Worm (Caenorhabditis elegans): ENCODE data around the gene cyp-34A2.

The cyp-34A2 gene

ce11 chrV:15287856-15288255, 3.0 kb downstream of the cyp-34A2 start, which contains the start of gene cyp-34A1:
cyp-34A1 (minus strand) TSS chrV:15287956.
- no peak for TF ChIP-seq Y56A3A.18 (GFP tag; IDR thresholded peaks at IDR 0.05)
- no peak for TF ChIP-seq sdz-38 (tag; optimal IDR thresholded peaks at IDR 0.05)
- TF ChIP-seq zfh-2 (GFP tag; conservative IDR thresholded peaks at IDR 0.05) = no peak
- TF ChIP-seq snpc-1.3 (tag; optimal IDR thresholded peaks at IDR 0.05; ENCODE audit: insufficient read depth) = no peak
- TF ChIP-seq lag-1 (GFP tag; IDR thresholded peaks at IDR 0.05) = no peak
- TF ChIP-seq hlh-26 (GFP tag; conservative IDR thresholded peaks at IDR 0.05) = no peak
- no peak for TF ChIP-seq Y79H2A.3 (GFP tag; conservative IDR thresholded peaks at IDR 0.05)
- TF ChIP-seq dox-1 (GFP tag; IDR thresholded peaks at IDR 0.05) = no peak
- no peak for TF ChIP-seq ztf-22 (GFP tag; optimal IDR thresholded peaks at IDR 0.05)
- no peak for TF ChIP-seq cebp-1 (GFP tag; IDR thresholded peaks at IDR 0.05)
- TF ChIP-seq cebp-1 (tag; optimal IDR thresholded peaks at IDR 0.05) = no peak

DNA sequence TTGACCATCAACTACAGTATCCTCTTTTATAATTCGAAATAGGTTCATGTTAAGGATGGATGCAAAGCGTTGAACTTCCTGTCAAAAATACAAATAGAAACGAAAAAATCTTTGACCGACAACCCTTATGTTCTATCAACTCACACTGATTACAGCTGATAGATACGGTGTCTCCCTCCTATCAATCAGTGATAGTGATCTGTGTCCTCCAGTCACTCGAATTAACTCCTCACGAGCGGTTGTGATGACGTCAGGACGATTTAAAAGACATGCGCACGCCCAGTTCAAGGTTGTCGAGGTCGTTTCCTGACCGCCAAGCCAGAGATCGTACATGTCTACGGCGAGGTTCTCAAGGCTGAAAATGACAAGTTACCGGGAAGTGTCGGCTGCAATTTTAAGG, 4.9 kb downstream of the cyp-34A2 start:
- 0 out of 2 replicates have a peak, but pooled peaks have one; percentile 7 for TF ChIP-seq madf-3 (GFP tag; IDR thresholded peaks at IDR 0.05)
- no peak for TF ChIP-seq ama-1 (optimal IDR thresholded peaks at IDR 0.05)
- TF ChIP-seq ama-1 (GFP tag; optimal IDR thresholded peaks at IDR 0.05) = no peak
- peak; percentile 59 for TF ChIP-seq nhr-80 (tag; optimal IDR thresholded peaks at IDR 0.05)
- TF ChIP-seq ceh-27 (GFP tag; optimal IDR thresholded peaks at IDR 0.05) = no peak
- TF ChIP-seq ceh-100 (GFP tag; IDR thresholded peaks at IDR 0.05) = no peak
- TF ChIP-seq atf-7 (tag; optimal IDR thresholded peaks at IDR 0.05) = peak; percentile 89

ce11 chrV:15281279-15281949, 9.5 kb downstream of the cyp-34A2 start, which contains the start of the genes srw-19 and srx-51:
srw-19 (minus strand) TSS chrV:15281379.
srx-51 (plus strand) TSS chrV:15281899.
- no peak for TF ChIP-seq aptf-2 (GFP tag; conservative IDR thresholded peaks at IDR 0.05)
- no peak for TF ChIP-seq mcd-1 (GFP tag; IDR thresholded peaks at IDR 0.05)
- no peak for TF ChIP-seq let-526 (GFP tag; IDR thresholded peaks at IDR 0.05)
- no peak for TF ChIP-seq sptf-2 (GFP tag; optimal IDR thresholded peaks at IDR 0.05)
- TF ChIP-seq madf-6 (GFP tag; IDR thresholded peaks at IDR 0.05) = no peak
- no peak for TF ChIP-seq attf-6 (GFP tag; IDR thresholded peaks at IDR 0.05)
- TF ChIP-seq Y79H2A.3 (GFP tag; conservative IDR thresholded peaks at IDR 0.05) = no peak

- TF ChIP-seq hlh-26 (GFP tag; conservative IDR thresholded peaks at IDR 0.05) (no peak), D2030.7 (GFP tag; IDR thresholded peaks at IDR 0.05) (no peak), ztf-18 (tag; optimal IDR thresholded peaks at IDR 0.05) (no peak), F39B2.1 (GFP tag; IDR thresholded peaks at IDR 0.05) (no peak), xnd-1 (tag; optimal IDR thresholded peaks at IDR 0.05) (no peak), madf-3 (GFP tag; IDR thresholded peaks at IDR 0.05) (no peak), nhr-80 (tag; optimal IDR thresholded peaks at IDR 0.05) (no peak), atf-7 (tag; optimal IDR thresholded peaks at IDR 0.05) (no peak), hsf-1 (GFP tag; IDR thresholded peaks at IDR 0.05) (no peak), Y95B8A.8 (GFP tag; IDR thresholded peaks at IDR 0.05) (no peak), ama-1 (optimal IDR thresholded peaks at IDR 0.05) (no peak), ama-1 (GFP tag; optimal IDR thresholded peaks at IDR 0.05) (no peak), F55B11.4 (tag; optimal IDR thresholded peaks at IDR 0.05; ENCODE audit: borderline replicate concordance, insufficient read depth) (no peak), cebp-2 (GFP tag; IDR thresholded peaks at IDR 0.05) (no peak)
These were observed 14.0 kb downstream of the cyp-34A2 start, which contains the start of gene srw-17 for ce11 chrV:15276915-15277314. srw-17 (minus strand) TSS chrV:15277015.

Measured in whole organism, young adult.